Worm (Caenorhabditis elegans) whole organism, L1 larva: ENCODE data around the gene D1025.1.
"Not testable (repeated sequence)": the region's sequence is repeated elsewhere in the genome, so short reads cannot be mapped to it uniquely, and the experiment has no call there.

Source experiments
- C16A3.4 ChIP-seq: fragments of 150-350 bp; optimal IDR thresholded peaks from 2 replicates; lab custom pipeline; 2014; ENCODE audit warnings: missing biosample characterization, missing genetic modification characterization
- F16B12.6 ChIP-seq: fragments of 150-350 bp; optimal IDR thresholded peaks from 2 replicates; lab custom pipeline; 2014; ENCODE audit warnings: missing biosample characterization, missing genetic modification characterization
- blmp-1 ChIP-seq: fragments of 150-350 bp; optimal IDR thresholded peaks from 2 replicates; lab custom pipeline; 2014; ENCODE audit warnings: missing biosample characterization, missing genetic modification characterization
- ceh-63 ChIP-seq: fragments of 200-800 bp; sonication (Bioruptor generic); optimal IDR thresholded peaks from 2 replicates; lab custom pipeline; 2018; ENCODE audit warnings: mild to moderate bottlenecking, missing genetic modification characterization, missing compliant biosample characterization
- ceh-8 ChIP-seq: fragments of 200-800 bp; sonication (Bioruptor generic); optimal IDR thresholded peaks from 2 replicates; lab custom pipeline; 2018; ENCODE audit warnings: mild to moderate bottlenecking, missing genetic modification characterization, moderate library complexity, missing compliant biosample characterization
- ceh-90 ChIP-seq: sonication (generic microtip); optimal IDR thresholded peaks from 2 replicates; lab custom pipeline; 2016; ENCODE audit warnings: missing genetic modification characterization, missing compliant biosample characterization
- ces-1 ChIP-seq: fragments of 150-350 bp; optimal IDR thresholded peaks from 2 replicates; lab custom pipeline; 2014; ENCODE audit warnings: missing biosample characterization, missing genetic modification reagents, missing genetic modification characterization
- efl-3 ChIP-seq: fragments of 200-800 bp; sonication (Bioruptor generic); optimal IDR thresholded peaks from 2 replicates; lab custom pipeline; 2018; ENCODE audit warnings: mild to moderate bottlenecking, missing genetic modification characterization, missing compliant biosample characterization
- egl-27 ChIP-seq, 2 experiments: fragments of 150-350 bp in 1 of 2; sonication (generic microtip); optimal IDR thresholded peaks; 3 replicates each; lab custom pipeline; 2017 to 2018; ENCODE audit warnings: missing biosample characterization in 2 of 2, missing genetic modification characterization in 2 of 2, missing genetic modification reagents in 2 of 2
- elt-2 ChIP-seq: sonication (generic microtip); optimal IDR thresholded peaks from 2 replicates; lab custom pipeline; 2016; ENCODE audit warnings: missing genetic modification characterization, mild to moderate bottlenecking, inconsistent platforms, missing compliant biosample characterization, missing genetic modification reagents
- fkh-4 ChIP-seq: sonication (generic microtip); optimal IDR thresholded peaks from 2 replicates; lab custom pipeline; 2016; ENCODE audit warnings: missing compliant biosample characterization, missing genetic modification characterization, borderline replicate concordance
- fkh-8 ChIP-seq: sonication (generic microtip); optimal IDR thresholded peaks from 2 replicates; lab custom pipeline; 2016; ENCODE audit warnings: mild to moderate bottlenecking, missing genetic modification characterization, missing compliant biosample characterization
- hlh-4 ChIP-seq: sonication (generic microtip); optimal IDR thresholded peaks from 2 replicates; lab custom pipeline; 2016; ENCODE audit warnings: mild to moderate bottlenecking, missing genetic modification characterization, missing compliant biosample characterization
- hpl-2 ChIP-seq: fragments of 150-350 bp; optimal IDR thresholded peaks from 2 replicates; lab custom pipeline; 2014; ENCODE audit warnings: missing biosample characterization, missing genetic modification reagents, missing genetic modification characterization
- isw-1 ChIP-seq: fragments of 200-800 bp; sonication (Bioruptor generic); IDR thresholded peaks from 2 replicates; pipeline ENCODE4 v1.3.6; 2022; ENCODE audit warnings: missing genetic modification characterization, missing compliant biosample characterization
- lin-14 ChIP-seq: fragments of 200-800 bp; sonication (Bioruptor generic); optimal IDR thresholded peaks from 2 replicates; lab custom pipeline; 2018; ENCODE audit warnings: mild to moderate bottlenecking, missing genetic modification characterization, moderate library complexity, missing compliant biosample characterization
- lin-15B ChIP-seq: fragments of 150-350 bp; sonication (generic microtip); optimal IDR thresholded peaks from 3 replicates; lab custom pipeline; 2014; ENCODE audit warnings: missing biosample characterization, missing genetic modification characterization
- lir-3 ChIP-seq: sonication (generic microtip); optimal IDR thresholded peaks from 2 replicates; lab custom pipeline; 2016; ENCODE audit warnings: mild to moderate bottlenecking, missing genetic modification characterization, moderate library complexity, missing compliant biosample characterization; ENCODE audit not compliant: poor library complexity
- mab-9 ChIP-seq: fragments of 200-800 bp; sonication (Bioruptor generic); IDR thresholded peaks from 2 replicates; pipeline ENCODE4 v1.3.6; 2022; ENCODE audit warnings: missing genetic modification reagents, missing genetic modification characterization, missing compliant biosample characterization
- nhr-19 ChIP-seq: fragments of 200-800 bp; sonication (Bioruptor generic); conservative IDR thresholded peaks from 2 replicates; pipeline ENCODE4 v1.3.6; 2022; ENCODE audit warnings: missing genetic modification characterization, missing compliant biosample characterization
- nhr-47 ChIP-seq: sonication (generic microtip); optimal IDR thresholded peaks from 2 replicates; lab custom pipeline; 2016; ENCODE audit warnings: mild to moderate bottlenecking, missing genetic modification characterization, moderate library complexity, missing compliant biosample characterization
- nhr-77 ChIP-seq: fragments of 150-350 bp; optimal IDR thresholded peaks from 2 replicates; lab custom pipeline; 2014; ENCODE audit warnings: missing biosample characterization, missing genetic modification characterization
- nhr-84 ChIP-seq: sonication (generic microtip); optimal IDR thresholded peaks from 2 replicates; lab custom pipeline; 2017; ENCODE audit warnings: missing biosample characterization, missing genetic modification characterization
- nhr-85 ChIP-seq: sonication (generic microtip); peaks from one replicate; lab custom pipeline; 2016; ENCODE audit warnings: missing genetic modification characterization, inconsistent platforms, missing compliant biosample characterization
- nhr-90 ChIP-seq: sonication (generic microtip); optimal IDR thresholded peaks from 2 replicates; lab custom pipeline; 2016; ENCODE audit warnings: mild to moderate bottlenecking, missing genetic modification characterization, missing compliant biosample characterization; ENCODE audit not compliant: poor library complexity
- pqm-1 ChIP-seq: sonication (generic microtip); optimal IDR thresholded peaks from 3 replicates; lab custom pipeline; 2017; ENCODE audit warnings: missing biosample characterization, missing genetic modification characterization
- rnt-1 ChIP-seq: sonication (generic microtip); optimal IDR thresholded peaks from 2 replicates; lab custom pipeline; 2016; ENCODE audit warnings: mild to moderate bottlenecking, missing genetic modification characterization, moderate library complexity, missing compliant biosample characterization
- snpc-4 ChIP-seq: fragments of 150-350 bp; optimal IDR thresholded peaks from 2 replicates; lab custom pipeline; 2014; ENCODE audit warnings: missing biosample characterization, missing genetic modification characterization
- sptf-1 ChIP-seq: fragments of 150-350 bp; optimal IDR thresholded peaks from 2 replicates; lab custom pipeline; 2014; ENCODE audit warnings: missing biosample characterization, missing genetic modification characterization
- swsn-7 ChIP-seq: sonication (generic microtip); optimal IDR thresholded peaks from 2 replicates; lab custom pipeline; 2016; ENCODE audit warnings: missing genetic modification characterization, missing compliant biosample characterization
- tlp-1 ChIP-seq: fragments of 150-350 bp; optimal IDR thresholded peaks from 2 replicates; lab custom pipeline; 2014; ENCODE audit warnings: missing biosample characterization, missing genetic modification characterization
- unc-130 ChIP-seq: fragments of 150-350 bp; optimal IDR thresholded peaks from 2 replicates; lab custom pipeline; 2017; ENCODE audit warnings: missing biosample characterization, missing genetic modification characterization, inconsistent platforms
- vab-15 ChIP-seq: sonication (generic microtip); optimal IDR thresholded peaks from 2 replicates; lab custom pipeline; 2017; ENCODE audit warnings: missing genotype, mild to moderate bottlenecking, missing genetic modification characterization, missing compliant biosample characterization
- xbp-1 ChIP-seq: sonication (generic microtip); optimal IDR thresholded peaks from 2 replicates; lab custom pipeline; 2016; ENCODE audit warnings: missing genetic modification characterization, missing compliant biosample characterization

The D1025.1 gene

ce11 chrX:14513462-14513861, 7.1 kb upstream of the D1025.1 start (continued):
- TF ChIP-seq C16A3.4 (tag; lab: Kevin White, UChicago) (no peak), nhr-47 (tag; lab: Kevin White, UChicago) (peak; percentile 44)

ce11 chrX:14515028-14515427, 5.5 kb upstream of the D1025.1 start, which contains the start of gene gcsh-1:
Gene gcsh-1, minus strand, starts transcription at chrX:14515073.
- TF ChIP-seq nhr-77 (tag; lab: Kevin White, UChicago) (no peak), elt-2 (tag; lab: Kevin White, UChicago) (peak; percentile 50), lin-15B (tag; lab: Kevin White, UChicago) (no peak), hpl-2 (no peak), efl-3 (GFP tag; lab: Kevin White, UChicago) (no peak), egl-27 (tag; optimal IDR thresholded peaks at IDR 0.05; lab: Kevin White, UChicago) (no peak)

- TF ChIP-seq ceh-90 (no peak), ceh-63 (GFP tag; lab: Kevin White, UChicago) (no peak), rnt-1 (tag; lab: Kevin White, UChicago) (no peak), efl-3 (GFP tag; lab: Kevin White, UChicago) (no peak), fkh-8 (no peak), egl-27 (tag; optimal IDR thresholded peaks at IDR 0.05; lab: Kevin White, UChicago) (no peak), nhr-47 (tag; lab: Kevin White, UChicago) (no peak)
Observed at ce11 chrX:14516560-14516959, 4.0 kb upstream of the D1025.1 start, which contains the start of gene D1025.10. Gene D1025.10, plus strand, starts transcription at chrX:14516860.

ce11 chrX:14517842-14518241, 2.7 kb upstream of the D1025.1 start:
- no peak for TF ChIP-seq lin-14 (GFP tag; lab: Kevin White, UChicago)
- no peak for TF ChIP-seq xbp-1 (tag; lab: Kevin White, UChicago)
- TF ChIP-seq snpc-4 (tag; lab: Kevin White, UChicago) = peak; percentile 12
- TF ChIP-seq tlp-1 (tag; lab: Kevin White, UChicago) = no peak
- TF ChIP-seq isw-1 (GFP tag; lab: Robert Waterston, UW) = no peak
- no peak for TF ChIP-seq nhr-47 (tag; lab: Kevin White, UChicago)

ce11 chrX:14523275-14523674, 2.7 kb downstream of the D1025.1 start, which contains the start of gene nspc-16:
Gene nspc-16, plus strand, starts transcription at chrX:14523575.
- TF ChIP-seq blmp-1 (tag; lab: Kevin White, UChicago) = no peak
- no peak for TF ChIP-seq nhr-90 (tag; lab: Kevin White, UChicago)
- TF ChIP-seq nhr-85 = no peak
- no peak for TF ChIP-seq unc-130 (tag; lab: Kevin White, UChicago)
- no peak for TF ChIP-seq mab-9
- no peak for TF ChIP-seq nhr-84 (tag; lab: Kevin White, UChicago)
- no peak for TF ChIP-seq swsn-7
- no peak for TF ChIP-seq fkh-4 (tag; lab: Kevin White, UChicago)
- no peak for TF ChIP-seq elt-2 (tag; lab: Kevin White, UChicago)
- no peak for TF ChIP-seq tlp-1 (tag; lab: Kevin White, UChicago)
- no peak for TF ChIP-seq sptf-1
- no peak for TF ChIP-seq ceh-8 (GFP tag; lab: Kevin White, UChicago)
- no peak for TF ChIP-seq F16B12.6
- no peak for TF ChIP-seq nhr-19
- TF ChIP-seq nhr-77 (tag; lab: Kevin White, UChicago) = no peak
- no peak for TF ChIP-seq lir-3 (tag; lab: Kevin White, UChicago)
- TF ChIP-seq hlh-4 (tag; lab: Kevin White, UChicago) = no peak
- TF ChIP-seq ces-1 (GFP tag; lab: Kevin White, UChicago) = no peak

ce11 chrX:14525081-14525324, 4.4 kb downstream of the D1025.1 start, which contains the start of gene nspc-17:
Gene nspc-17, minus strand, starts transcription at chrX:14525181.
- not testable (repeated sequence) for TF ChIP-seq pqm-1 (tag; lab: Kevin White, UChicago); isw-1 (GFP tag; lab: Robert Waterston, UW); vab-15 (tag; lab: Kevin White, UChicago)
